Fruit fly (Drosophila melanogaster) whole organism, embryonic: ENCODE results near the gene form3.

Experiments used
- ATbp ChIP-seq: fragments of 200-800 bp; sonication (Bioruptor generic); optimal IDR thresholded peaks from 2 replicates; lab custom pipeline; 2017; ENCODE audit warnings: missing biosample characterization, mild to moderate bottlenecking, missing genetic modification characterization, missing genetic modification reagents
- Asciz ChIP-seq: fragments of 200-800 bp; sonication (Bioruptor generic); optimal IDR thresholded peaks from 2 replicates; lab custom pipeline; 2017; ENCODE audit warnings: missing biosample characterization, mild to moderate bottlenecking, missing genetic modification characterization, missing genetic modification reagents
- C15 ChIP-seq: fragments of 200-800 bp; sonication (Bioruptor generic); IDR thresholded peaks from 3 replicates; pipeline ENCODE4 v1.3.6; 2022; ENCODE audit warnings: missing biosample characterization, missing genetic modification characterization
- CG10274 ChIP-seq: fragments of 200-800 bp; sonication (Bioruptor generic); optimal IDR thresholded peaks from 3 replicates; lab custom pipeline; 2017; ENCODE audit warnings: missing biosample characterization, mild to moderate bottlenecking, missing genetic modification characterization
- CG10321 ChIP-seq: fragments of 200-800 bp; sonication (Bioruptor generic); IDR thresholded peaks from 2 replicates; pipeline ENCODE4 v1.3.6; 2022; ENCODE audit warnings: missing biosample characterization, missing genetic modification characterization
- CG10543 ChIP-seq: fragments of 200-800 bp; sonication (Bioruptor generic); optimal IDR thresholded peaks from 3 replicates; lab custom pipeline; 2017; ENCODE audit warnings: missing biosample characterization, mild to moderate bottlenecking, missing genetic modification characterization, moderate library complexity
- CG10979 ChIP-seq: fragments of 200-800 bp; sonication (Bioruptor generic); optimal IDR thresholded peaks from 2 replicates; lab custom pipeline; 2018; ENCODE audit warnings: missing biosample characterization, mild to moderate bottlenecking, missing genetic modification characterization, moderate library complexity
- CG11093 ChIP-seq: fragments of 200-800 bp; sonication (Bioruptor generic); IDR thresholded peaks from 3 replicates; pipeline ENCODE4 v1.3.6; 2022; ENCODE audit warnings: missing biosample characterization, missing genetic modification characterization
- CG1233 ChIP-seq: fragments of 200-800 bp; sonication (Bioruptor generic); optimal IDR thresholded peaks from 4 replicates; lab custom pipeline; 2018; ENCODE audit warnings: missing biosample characterization, mild to moderate bottlenecking, missing genetic modification characterization
- CG13624 ChIP-seq: fragments of 200-800 bp; sonication (Bioruptor generic); optimal IDR thresholded peaks from 2 replicates; lab custom pipeline; 2016; ENCODE audit warnings: missing biosample characterization, missing genetic modification characterization
- CG13894 ChIP-seq: fragments of 200-800 bp; sonication (Bioruptor generic); optimal IDR thresholded peaks from 3 replicates; lab custom pipeline; 2018; ENCODE audit warnings: missing biosample characterization, mild to moderate bottlenecking, missing genetic modification characterization, moderate library complexity
- CG15011 ChIP-seq: fragments of 200-800 bp; sonication (Bioruptor generic); optimal IDR thresholded peaks from 3 replicates; lab custom pipeline; 2018; ENCODE audit warnings: missing biosample characterization, mild to moderate bottlenecking, missing genetic modification characterization
- CG15601 ChIP-seq: fragments of 200-800 bp; sonication (Bioruptor generic); optimal IDR thresholded peaks from 3 replicates; lab custom pipeline; 2019; ENCODE audit warnings: missing biosample characterization, mild to moderate bottlenecking, missing genetic modification characterization, moderate library complexity
- CG2129 ChIP-seq: fragments of 200-800 bp; sonication (Bioruptor generic); IDR thresholded peaks from 2 replicates; pipeline ENCODE4 v1.3.6; 2022; ENCODE audit warnings: missing biosample characterization, missing genetic modification characterization; ENCODE audit not compliant: partially characterized antibody
- CG2678 ChIP-seq: fragments of 200-800 bp; sonication (Bioruptor generic); optimal IDR thresholded peaks from 3 replicates; lab custom pipeline; 2019; ENCODE audit warnings: missing biosample characterization, mild to moderate bottlenecking, missing genetic modification characterization, moderate library complexity
- CG4404 ChIP-seq: fragments of 200-800 bp; sonication (Bioruptor generic); IDR thresholded peaks from 2 replicates; pipeline ENCODE4 v1.3.6; 2022; ENCODE audit warnings: missing biosample characterization, missing genetic modification characterization
- CG4424 ChIP-seq: fragments of 200-800 bp; sonication (Bioruptor generic); optimal IDR thresholded peaks from 3 replicates; lab custom pipeline; 2016; ENCODE audit warnings: missing biosample characterization, missing genetic modification characterization
- CG4617 ChIP-seq: fragments of 200-800 bp; sonication (Bioruptor generic); optimal IDR thresholded peaks from 3 replicates; lab custom pipeline; 2016; ENCODE audit warnings: missing biosample characterization, missing genetic modification characterization, borderline replicate concordance
- CG4854 ChIP-seq: fragments of 200-800 bp; sonication (Bioruptor generic); optimal IDR thresholded peaks from 2 replicates; lab custom pipeline; 2016; ENCODE audit warnings: missing biosample characterization, missing genetic modification characterization, inconsistent platforms
- CG9932 ChIP-seq: fragments of 200-800 bp; sonication (Bioruptor generic); IDR thresholded peaks from 2 replicates; pipeline ENCODE4 v1.3.6; 2022; ENCODE audit warnings: missing biosample characterization, missing genetic modification characterization
- Chrac-16 ChIP-seq: fragments of 200-800 bp; sonication (Bioruptor generic); optimal IDR thresholded peaks from 3 replicates; lab custom pipeline; 2016; ENCODE audit warnings: missing biosample characterization, missing genetic modification characterization
- Dfd ChIP-seq, 2 experiments: fragments of >200 bp; optimal IDR thresholded peaks; 2 replicates each; lab custom pipeline; 2017; ENCODE audit warnings: missing biosample characterization in 2 of 2, missing genetic modification characterization in 2 of 2
- MBD-R2 ChIP-seq: fragments of 200-800 bp; sonication (Bioruptor generic); IDR thresholded peaks from 2 replicates; pipeline ENCODE4 v1.3.6; 2022; ENCODE audit warnings: missing biosample characterization, missing genetic modification characterization
- NC2β ChIP-seq: fragments of 200-800 bp; sonication (Bioruptor generic); optimal IDR thresholded peaks from 2 replicates; lab custom pipeline; 2016; ENCODE audit warnings: missing biosample characterization, missing genetic modification characterization
- NK7.1 ChIP-seq: fragments of 200-800 bp; sonication (Bioruptor generic); optimal IDR thresholded peaks from 3 replicates; lab custom pipeline; 2016; ENCODE audit warnings: missing biosample characterization, missing genetic modification characterization
- Pdp1 ChIP-seq, 2 experiments: fragments of 200-800 bp; sonication (Bioruptor generic); optimal IDR thresholded peaks; 3 replicates each; lab custom pipeline; 2016; ENCODE audit warnings: missing biosample characterization in 2 of 2, missing genetic modification characterization in 2 of 2, mild to moderate bottlenecking in 1 of 2, moderate library complexity in 1 of 2
- Scr ChIP-seq: fragments of 200-800 bp; sonication (Bioruptor generic); IDR thresholded peaks from 2 replicates; pipeline ENCODE4 v1.3.6; 2022; ENCODE audit warnings: missing biosample characterization, missing genetic modification characterization; ENCODE audit not compliant: partially characterized antibody
- Sox102F ChIP-seq: fragments of 200-800 bp; sonication (Bioruptor generic); optimal IDR thresholded peaks from 2 replicates; lab custom pipeline; 2018; ENCODE audit warnings: missing biosample characterization, mild to moderate bottlenecking, missing genetic modification characterization, moderate library complexity
- amos ChIP-seq: fragments of 200-800 bp; sonication (Bioruptor generic); IDR thresholded peaks from 2 replicates; pipeline ENCODE4 v1.3.6; 2022; ENCODE audit warnings: missing biosample characterization, missing genetic modification characterization; ENCODE audit not compliant: partially characterized antibody
- br ChIP-seq: fragments of >200 bp; optimal IDR thresholded peaks from 2 replicates; lab custom pipeline; 2017
- chinmo ChIP-seq: fragments of 200-800 bp; sonication (Bioruptor generic); IDR thresholded peaks from 4 replicates; pipeline ENCODE4 v1.3.6; 2022; ENCODE audit warnings: missing biosample characterization, missing genetic modification characterization; ENCODE audit not compliant: partially characterized antibody
- da ChIP-seq: fragments of 200-800 bp; sonication (Bioruptor generic); optimal IDR thresholded peaks from 2 replicates; lab custom pipeline; 2016; ENCODE audit warnings: missing biosample characterization, missing genetic modification characterization
- dmrt11E ChIP-seq: fragments of 200-800 bp; sonication (Bioruptor generic); optimal IDR thresholded peaks from 3 replicates; lab custom pipeline; 2018; ENCODE audit warnings: missing biosample characterization, mild to moderate bottlenecking, missing genetic modification characterization, moderate library complexity
- ftz-f1 ChIP-seq: fragments of 200-800 bp; sonication (Bioruptor generic); optimal IDR thresholded peaks from 2 replicates; lab custom pipeline; 2016; ENCODE audit warnings: missing biosample characterization, missing genetic modification characterization
- fu2 ChIP-seq: fragments of 200-800 bp; sonication (Bioruptor generic); optimal IDR thresholded peaks from 2 replicates; lab custom pipeline; 2016; ENCODE audit warnings: missing biosample characterization, missing genetic modification characterization
- gem ChIP-seq: fragments of 200-800 bp; sonication (Bioruptor generic); optimal IDR thresholded peaks from 2 replicates; lab custom pipeline; 2019; ENCODE audit warnings: missing biosample characterization, mild to moderate bottlenecking, missing genetic modification characterization, moderate library complexity
- gro ChIP-seq: fragments of 200-800 bp; sonication (Bioruptor generic); optimal IDR thresholded peaks from 2 replicates; lab custom pipeline; 2016; ENCODE audit warnings: missing biosample characterization, missing genetic modification characterization
- hb ChIP-seq: fragments of 200-800 bp; sonication (Bioruptor generic); IDR thresholded peaks from 3 replicates; pipeline ENCODE4 v1.3.6; 2022; ENCODE audit warnings: missing biosample characterization, missing genetic modification characterization; ENCODE audit not compliant: partially characterized antibody
- her ChIP-seq: fragments of 200-800 bp; sonication (Bioruptor generic); optimal IDR thresholded peaks from 2 replicates; lab custom pipeline; 2016; ENCODE audit warnings: missing biosample characterization, missing genetic modification characterization
- lbe ChIP-seq: fragments of 200-800 bp; sonication (Bioruptor generic); optimal IDR thresholded peaks from 2 replicates; lab custom pipeline; 2016; ENCODE audit warnings: missing biosample characterization, mild to moderate bottlenecking, missing genetic modification characterization
- lilli ChIP-seq: fragments of 200-800 bp; sonication (Bioruptor generic); optimal IDR thresholded peaks from 3 replicates; lab custom pipeline; 2016; ENCODE audit warnings: missing biosample characterization, missing genetic modification characterization
- mam ChIP-seq: fragments of 200-800 bp; sonication (Bioruptor generic); optimal IDR thresholded peaks from 3 replicates; lab custom pipeline; 2016; ENCODE audit warnings: missing biosample characterization, missing genetic modification characterization
- nerfin-1 ChIP-seq: fragments of 200-800 bp; sonication (Bioruptor generic); optimal IDR thresholded peaks from 3 replicates; lab custom pipeline; 2019; ENCODE audit warnings: missing biosample characterization, mild to moderate bottlenecking, missing genetic modification characterization, moderate library complexity
- pnt ChIP-seq: fragments of 200-800 bp; sonication (Bioruptor generic); optimal IDR thresholded peaks from 3 replicates; lab custom pipeline; 2016; ENCODE audit warnings: missing biosample characterization, missing genetic modification characterization
- pum ChIP-seq: fragments of 200-800 bp; sonication (Bioruptor generic); optimal IDR thresholded peaks from 2 replicates; lab custom pipeline; 2016; ENCODE audit warnings: missing biosample characterization, missing genetic modification characterization
- ranshi ChIP-seq: fragments of 200-800 bp; sonication (Bioruptor generic); IDR thresholded peaks from 2 replicates; pipeline ENCODE4 v1.3.6; 2022; ENCODE audit warnings: missing biosample characterization, missing genetic modification characterization
- sd ChIP-seq: fragments of 200-800 bp; sonication (Bioruptor generic); optimal IDR thresholded peaks from 3 replicates; lab custom pipeline; 2018; ENCODE audit warnings: missing biosample characterization, mild to moderate bottlenecking, missing genetic modification characterization, moderate library complexity
- sna ChIP-seq: fragments of 200-800 bp; sonication (Bioruptor generic); IDR thresholded peaks from 2 replicates; pipeline ENCODE4 v1.3.6; 2022; ENCODE audit warnings: missing biosample characterization, missing genetic modification characterization; ENCODE audit not compliant: partially characterized antibody
- tx ChIP-seq: fragments of 200-800 bp; sonication (Bioruptor generic); optimal IDR thresholded peaks from 2 replicates; lab custom pipeline; 2016; ENCODE audit warnings: missing biosample characterization, missing genetic modification characterization
- vvl ChIP-seq: fragments of 200-800 bp; sonication (Bioruptor generic); IDR thresholded peaks from 2 replicates; pipeline ENCODE4 v1.3.6; 2022; ENCODE audit warnings: missing biosample characterization, missing genetic modification characterization
- zf30C ChIP-seq: fragments of 200-800 bp; sonication (Bioruptor generic); optimal IDR thresholded peaks from 3 replicates; lab custom pipeline; 2018; ENCODE audit warnings: missing biosample characterization, mild to moderate bottlenecking, missing genetic modification characterization

The form3 gene

DNA sequence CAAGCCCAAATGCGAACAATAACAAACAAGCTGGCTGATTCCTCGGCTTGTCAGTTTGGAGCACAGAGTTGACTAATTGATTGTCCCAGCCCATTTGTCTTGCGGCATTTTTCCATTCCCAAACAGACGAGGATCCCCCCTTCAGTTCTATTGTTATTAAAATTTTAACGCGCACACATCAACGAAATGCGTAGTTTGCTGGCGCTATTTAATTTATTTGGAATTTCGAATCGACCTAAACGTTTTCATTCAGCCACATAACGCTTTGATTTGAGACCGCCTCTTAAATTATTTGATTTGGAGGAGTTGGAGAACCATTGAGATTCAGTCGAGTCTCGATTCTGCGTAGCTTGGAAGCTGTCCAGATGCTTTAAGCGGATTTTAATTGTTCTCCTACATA is 21.3 kb downstream of the form3 start:
- TF ChIP-seq br (lab: Kevin White, UChicago), result no peak
- no peak for TF ChIP-seq Chrac-16 (GFP tag; lab: Kevin White, UChicago)
- TF ChIP-seq gem, result no peak
- TF ChIP-seq CG1233, result no peak
- no peak for TF ChIP-seq lilli (GFP tag; lab: Kevin White, UChicago)
- TF ChIP-seq pum (GFP tag; lab: Kevin White, UChicago), result no peak
- peak; percentile 64 for TF ChIP-seq CG13624 (GFP tag; lab: Kevin White, UChicago)
- peak; percentile 48 for TF ChIP-seq CG13894 (tag; lab: Kevin White, UChicago)
- peak; percentile 94 for TF ChIP-seq sd (tag; lab: Kevin White, UChicago)
- no peak for TF ChIP-seq CG10274 (GFP tag; lab: Kevin White, UChicago)
- TF ChIP-seq gro (GFP tag; lab: Kevin White, UChicago), result peak; percentile 79
- no peak for TF ChIP-seq CG4424 (GFP tag; lab: Kevin White, UChicago)
- TF ChIP-seq dmrt11E, result no peak
- no peak for TF ChIP-seq pnt (GFP tag; lab: Kevin White, UChicago)
- no peak for TF ChIP-seq CG9932 (GFP tag; lab: Robert Waterston, UW)
- 0 out of 2 replicates have a peak, but pooled peaks have one; percentile 7 for TF ChIP-seq MBD-R2 (GFP tag; lab: Robert Waterston, UW)
- 0 out of 2 replicates have a peak, but pooled peaks have one; percentile 39 for TF ChIP-seq vvl
- no peak for TF ChIP-seq hb (GFP tag; lab: Robert Waterston, UW)
- no peak for TF ChIP-seq CG4617 (GFP tag; lab: Kevin White, UChicago)
- TF ChIP-seq ftz-f1 (GFP tag; lab: Kevin White, UChicago), result no peak
- no peak for TF ChIP-seq nerfin-1 (tag; lab: Kevin White, UChicago)
- TF ChIP-seq CG2678 (tag; lab: Kevin White, UChicago), result no peak
- TF ChIP-seq ranshi (GFP tag; lab: Robert Waterston, UW), result no peak
- TF ChIP-seq CG15601 (tag; lab: Kevin White, UChicago), result no peak
- no peak for TF ChIP-seq da
- TF ChIP-seq Pdp1 (GFP tag; optimal IDR thresholded peaks at IDR 0.05; lab: Kevin White, UChicago), result no peak
- TF ChIP-seq CG4404 (GFP tag; lab: Robert Waterston, UW), result no peak
- TF ChIP-seq CG11093 (GFP tag; lab: Robert Waterston, UW), result no peak
- peak; percentile 5 for TF ChIP-seq CG10543 (GFP tag; lab: Kevin White, UChicago)
- TF ChIP-seq her (GFP tag; lab: Kevin White, UChicago), result no peak
- TF ChIP-seq Sox102F (GFP tag; lab: Kevin White, UChicago), result no peak
- no peak for TF ChIP-seq tx (GFP tag; lab: Kevin White, UChicago)
- TF ChIP-seq lbe, result no peak
- TF ChIP-seq mam (GFP tag; lab: Kevin White, UChicago), result no peak
- TF ChIP-seq NK7.1 (GFP tag; lab: Kevin White, UChicago), result no peak
- TF ChIP-seq CG15011 (GFP tag; lab: Kevin White, UChicago), result no peak
- no peak for TF ChIP-seq ATbp (GFP tag; lab: Kevin White, UChicago)
- TF ChIP-seq Dfd (GFP tag; optimal IDR thresholded peaks at IDR 0.05; lab: Kevin White, UChicago), result no peak
- no peak for TF ChIP-seq zf30C (GFP tag; lab: Kevin White, UChicago)
- no peak for TF ChIP-seq NC2β (GFP tag; lab: Kevin White, UChicago)
- 0 out of 4 replicates have a peak, but pooled peaks have one; percentile 48 for TF ChIP-seq chinmo (GFP tag; lab: Robert Waterston, UW)
- no peak for TF ChIP-seq C15 (GFP tag; lab: Robert Waterston, UW)
- no peak for TF ChIP-seq CG10979 (tag; lab: Kevin White, UChicago)
- no peak for TF ChIP-seq CG10321
- no peak for TF ChIP-seq sna
- no peak for TF ChIP-seq amos (GFP tag; lab: Robert Waterston, UW)
- TF ChIP-seq CG4854 (GFP tag; lab: Kevin White, UChicago), result no peak
- TF ChIP-seq Scr, result no peak
- TF ChIP-seq CG2129 (GFP tag; lab: Robert Waterston, UW), result no peak
- TF ChIP-seq Asciz (GFP tag; lab: Kevin White, UChicago), result no peak
- no peak for TF ChIP-seq fu2
